Worm (Caenorhabditis elegans) whole organism, L3 larva: ENCODE data around the gene F55C12.6.

Experiments used
- nhr-237 ChIP-seq: fragments of 150-350 bp; optimal IDR thresholded peaks from 2 replicates; lab custom pipeline; 2014; ENCODE audit warnings: missing biosample characterization, missing genetic modification characterization
- ztf-11 ChIP-seq: fragments of 150-350 bp; optimal IDR thresholded peaks from 2 replicates; lab custom pipeline; 2014; ENCODE audit warnings: missing biosample characterization, missing genetic modification characterization

DNA sequence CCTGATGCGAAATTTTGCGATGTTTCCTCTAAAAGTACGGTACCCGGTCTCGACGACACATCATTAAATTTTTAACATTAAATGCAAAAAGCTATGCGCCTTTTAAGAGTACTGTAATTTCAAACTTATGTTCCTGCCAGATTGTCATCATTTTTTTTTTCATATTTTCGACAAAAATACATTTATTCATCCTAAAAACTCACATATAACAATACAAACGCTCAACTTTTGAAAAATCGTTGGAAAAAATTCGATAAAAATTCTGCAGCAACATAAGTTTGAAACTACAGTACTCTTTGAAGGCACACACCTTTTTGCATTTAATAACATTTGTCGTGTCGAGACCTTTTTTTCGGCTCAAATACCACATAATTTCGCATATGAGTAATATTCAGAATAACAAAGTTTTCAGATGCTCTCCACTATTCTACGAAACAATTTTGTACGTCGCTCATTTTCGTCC, 41.1 kb upstream of the F55C12.6 start, which contains the start of gene frh-1:
- TF ChIP-seq ztf-11 (tag; lab: Kevin White, UChicago) (no peak), nhr-237 (tag; lab: Kevin White, UChicago) (no peak)
